Worm (Caenorhabditis elegans): ENCODE data around the gene acp-4.

DNA sequence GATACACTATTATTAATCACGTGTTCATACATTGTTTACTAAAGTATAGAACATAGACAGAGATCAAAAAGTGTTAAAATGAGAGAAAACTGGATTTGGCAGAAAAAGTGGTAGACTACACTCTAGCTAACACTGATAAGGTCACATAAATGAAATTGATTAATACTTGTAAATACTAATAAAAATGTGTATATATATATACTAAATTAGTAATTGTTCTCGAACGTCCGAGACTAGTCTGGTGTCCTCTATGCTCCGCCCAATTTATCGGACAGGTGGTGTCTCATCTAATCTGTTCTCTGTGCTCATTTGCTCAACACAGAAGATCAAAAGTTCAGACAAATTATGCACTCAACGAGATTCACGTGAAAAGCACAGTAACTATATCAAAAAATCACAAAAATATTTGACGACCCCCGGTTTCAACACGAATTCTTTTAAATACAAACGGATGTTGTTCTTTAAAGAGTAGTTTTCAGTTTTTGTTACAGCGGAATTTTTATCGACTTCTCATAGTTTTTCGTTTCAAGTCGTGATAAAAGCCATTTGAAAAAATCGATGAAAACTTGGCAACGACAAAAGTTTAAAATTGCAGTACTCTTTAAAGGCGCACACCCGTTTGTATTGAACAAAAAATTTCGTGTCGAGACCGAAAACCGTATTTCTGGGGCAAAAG, 46.3 kb upstream of the acp-4 start:
- TF ChIP-seq unc-62 (GFP tag; optimal IDR thresholded peaks at IDR 0.05 in 1 of 2) = peak in 1 of 2 experiments; percentile 5
- TF ChIP-seq unc-62 (tag; optimal IDR thresholded peaks at IDR 0.05) = no peak
- TF ChIP-seq gei-8 (GFP tag; optimal IDR thresholded peaks at IDR 0.05) = no peak
- no peak for TF ChIP-seq dmd-8 (GFP tag; IDR thresholded peaks at IDR 0.05)
- TF ChIP-seq R02D3.7 (tag; optimal IDR thresholded peaks at IDR 0.05) = no peak
- TF ChIP-seq aha-1 (tag) = peak; percentile 98
